Fruit fly (Drosophila melanogaster): ENCODE measurements around the gene Tim17a1.

Gene Tim17a1

dm6 chr3R:12379708-12380107 lies 15.2 kb upstream of the Tim17a1 start, which contains the start of gene GstD8:
Gene GstD8, plus strand, starts transcription at chr3R:12380008.
- TF ChIP-seq CG7368 (GFP tag; optimal IDR thresholded peaks at IDR 0.05) = no peak
- no peak for TF ChIP-seq Ets21C (GFP tag; optimal IDR thresholded peaks at IDR 0.05)
- no peak for TF ChIP-seq CG8319 (GFP tag; optimal IDR thresholded peaks at IDR 0.05)
- no peak for TF ChIP-seq Hr38 (GFP tag; optimal IDR thresholded peaks at IDR 0.05)
- no peak for TF ChIP-seq CG16779 (tag; optimal IDR thresholded peaks at IDR 0.05)
- no peak for TF ChIP-seq Sox15 (GFP tag; optimal IDR thresholded peaks at IDR 0.05)
- TF ChIP-seq CG6854 (GFP tag; optimal IDR thresholded peaks at IDR 0.05) = no peak
- TF ChIP-seq CG6792 (GFP tag; optimal IDR thresholded peaks at IDR 0.05) = no peak

DNA sequence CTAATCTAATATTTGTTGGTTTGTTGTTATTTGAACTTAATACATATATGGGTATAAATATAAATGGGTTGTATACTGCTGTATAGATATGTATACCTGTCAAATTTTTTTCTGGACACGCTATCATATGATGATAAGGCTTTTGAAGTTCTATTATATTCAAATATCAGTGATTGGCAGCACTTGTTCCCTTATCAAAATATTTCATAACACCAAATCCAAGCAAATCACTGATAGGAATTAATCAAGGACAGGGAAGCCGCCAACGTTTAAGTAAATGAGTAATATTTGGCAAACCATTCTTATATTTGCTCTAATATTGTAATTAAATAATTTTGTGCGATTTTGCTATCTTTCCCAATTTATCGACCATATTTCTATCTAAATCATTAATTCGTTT lies 14.8 kb upstream of the Tim17a1 start:
- TF ChIP-seq cyc (GFP tag; optimal IDR thresholded peaks at IDR 0.05) (no peak), CG11902 (GFP tag; optimal IDR thresholded peaks at IDR 0.05) (no peak), vri (GFP tag; optimal IDR thresholded peaks at IDR 0.05) (peak; percentile 84), Sox102F (GFP tag; optimal IDR thresholded peaks at IDR 0.05) (no peak), Eip78C (GFP tag) (no peak)

- no peak for TF ChIP-seq dac (GFP tag; optimal IDR thresholded peaks at IDR 0.05)
- TF ChIP-seq pdm3 (GFP tag; optimal IDR thresholded peaks at IDR 0.05) = no peak
- TF ChIP-seq vri (GFP tag; optimal IDR thresholded peaks at IDR 0.05) = no peak
- TF ChIP-seq Eip75B (GFP tag; optimal IDR thresholded peaks at IDR 0.05) = no peak
- no peak for TF ChIP-seq CG10631 (GFP tag; optimal IDR thresholded peaks at IDR 0.05)
- TF ChIP-seq acj6 (GFP tag; optimal IDR thresholded peaks at IDR 0.05) = no peak
- TF ChIP-seq Sox15 (GFP tag; optimal IDR thresholded peaks at IDR 0.05) = no peak
- no peak for TF ChIP-seq CG11762 (GFP tag; optimal IDR thresholded peaks at IDR 0.05; ENCODE audit: insufficient read depth)
- no peak for TF ChIP-seq CG3919 (GFP tag; optimal IDR thresholded peaks at IDR 0.05)
- TF ChIP-seq CG7368 (GFP tag; optimal IDR thresholded peaks at IDR 0.05) = no peak
- no peak for TF ChIP-seq CG8632 (GFP tag; optimal IDR thresholded peaks at IDR 0.05)
- no peak for TF ChIP-seq topi (GFP tag; optimal IDR thresholded peaks at IDR 0.05)
- no peak for TF ChIP-seq cyc (GFP tag; optimal IDR thresholded peaks at IDR 0.05)
- TF ChIP-seq CG9139 (GFP tag; optimal IDR thresholded peaks at IDR 0.05) = no peak
- TF ChIP-seq CG6808 (GFP tag; optimal IDR thresholded peaks at IDR 0.05) = no peak
These were observed 13.7 kb upstream of the Tim17a1 start, which contains the start of gene GstD7 for dm6 chr3R:12378200-12378599. Gene GstD7, plus strand, starts transcription at chr3R:12378500.

- no peak for TF ChIP-seq fkh (GFP tag; optimal IDR thresholded peaks at IDR 0.05)
- no peak for TF ChIP-seq Sox102F (GFP tag; optimal IDR thresholded peaks at IDR 0.05)
- no peak for TF ChIP-seq CG4318 (GFP tag; optimal IDR thresholded peaks at IDR 0.05)
- no peak for TF ChIP-seq Sox15 (GFP tag; optimal IDR thresholded peaks at IDR 0.05)
- no peak for TF ChIP-seq CG3919 (GFP tag; optimal IDR thresholded peaks at IDR 0.05)
- no peak for TF ChIP-seq eg (GFP tag; IDR thresholded peaks at IDR 0.05)
- TF ChIP-seq CG6163 (GFP tag; IDR thresholded peaks at IDR 0.05) = no peak
- TF ChIP-seq Blimp-1 (GFP tag; optimal IDR thresholded peaks at IDR 0.05) = no peak
- no peak for TF ChIP-seq CG34406 (GFP tag; optimal IDR thresholded peaks at IDR 0.05)
- TF ChIP-seq cyc (GFP tag; optimal IDR thresholded peaks at IDR 0.05) = no peak
- no peak for TF ChIP-seq Eip93F (GFP tag; optimal IDR thresholded peaks at IDR 0.05)
These were observed 12.3 kb upstream of the Tim17a1 start, which contains the start of gene GstD6 for dm6 chr3R:12376828-12377227. Gene GstD6, plus strand, starts transcription at chr3R:12377128.

DNA sequence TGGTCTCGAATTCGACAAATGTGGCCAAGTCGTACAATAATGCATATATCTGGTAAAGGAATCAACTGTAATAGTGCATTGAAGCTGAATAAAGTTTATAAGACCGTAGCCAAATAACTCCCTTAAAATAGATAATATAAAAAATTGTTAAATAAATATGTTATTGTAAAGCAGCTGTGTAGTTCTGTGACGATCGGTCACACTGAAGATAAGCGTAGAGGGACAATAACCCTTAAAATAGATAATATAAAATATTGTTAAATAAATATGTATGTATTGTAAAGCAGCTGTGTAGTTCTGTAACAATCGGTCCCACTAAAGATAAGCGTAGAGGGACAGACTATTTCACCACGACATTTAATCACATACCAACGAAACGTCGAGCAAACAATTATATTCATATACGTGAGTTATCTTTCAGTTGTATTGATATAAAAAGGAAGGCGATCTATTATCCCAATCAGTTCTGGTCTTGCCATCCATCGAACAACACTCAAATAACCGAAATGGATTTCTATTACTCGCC lies 10.8 kb upstream of the Tim17a1 start, which contains the start of gene GstD5:
GstD5 (plus strand) TSS at position 476 of the 526 bp plus-strand sequence.
- TF ChIP-seq Eip78C (GFP tag) = peak; percentile 6
- peak; percentile 23 for TF ChIP-seq fkh (GFP tag; optimal IDR thresholded peaks at IDR 0.05)
- TF ChIP-seq spab (GFP tag; optimal IDR thresholded peaks at IDR 0.05) = no peak

All from whole organism, prepupa.